Worm (Caenorhabditis elegans) whole organism, L4/young adult: ENCODE data around the gene F29G6.1.

ENCODE experiments used
- W03F9.2 ChIP-seq: fragments of 150-350 bp; optimal IDR thresholded peaks from 2 replicates; lab custom pipeline; 2014; ENCODE audit warnings: missing biosample characterization, missing genetic modification characterization
- dao-5 ChIP-seq: sonication (generic microtip); optimal IDR thresholded peaks from 2 replicates; lab custom pipeline; 2016; ENCODE audit warnings: missing genotype, missing genetic modification characterization, moderate library complexity, missing compliant biosample characterization
- him-1 ChIP-seq: sonication (generic microtip); optimal IDR thresholded peaks from 2 replicates; lab custom pipeline; 2016; ENCODE audit warnings: missing genotype, missing genetic modification reagents, missing genetic modification characterization, missing compliant biosample characterization

DNA sequence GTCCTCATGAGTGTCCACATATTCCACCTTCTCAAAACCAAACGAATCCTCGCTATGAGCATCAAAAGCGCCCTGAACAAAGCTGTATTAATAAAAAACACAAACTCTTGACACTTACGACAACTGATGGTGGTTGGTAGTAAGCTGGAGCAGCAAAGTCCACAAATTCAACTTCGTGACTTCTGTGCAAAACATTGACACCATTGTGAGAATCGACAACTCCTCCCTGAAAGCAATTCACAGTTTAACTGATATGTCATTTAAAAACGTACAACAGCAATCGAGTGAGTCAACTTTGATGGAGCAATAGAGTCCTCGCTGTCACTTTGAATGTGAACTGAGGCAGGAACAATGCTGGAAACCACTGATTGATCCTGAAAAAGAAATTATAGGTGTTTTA lies 15.4 kb downstream of the F29G6.1 start:
- TF ChIP-seq W03F9.2: no peak
- no peak for TF ChIP-seq dao-5
- TF ChIP-seq him-1: no peak
